Worm (Caenorhabditis elegans) whole organism, young adult: ENCODE measurements around the gene T28C6.8.

Source experiments
- F33H1.4 ChIP-seq: fragments of 200-800 bp; sonication (Bioruptor generic); IDR thresholded peaks from 2 replicates; pipeline ENCODE4 v1.3.6; 2022; ENCODE audit warnings: missing genetic modification reagents, missing genetic modification characterization, missing compliant biosample characterization
- K12H6.12 ChIP-seq: fragments of 200-800 bp; sonication (Bioruptor generic); optimal IDR thresholded peaks from 2 replicates; lab custom pipeline; 2018; ENCODE audit warnings: mild to moderate bottlenecking, missing genetic modification characterization, missing compliant biosample characterization
- ama-1 ChIP-seq, 3 experiments: fragments of 150-350 bp in 1 of 3; sonication (generic microtip) in 2 of 3; optimal IDR thresholded peaks; 2 replicates each; lab custom pipeline; 2014 to 2018; ENCODE audit warnings: missing biosample characterization in 2 of 3, missing genetic modification characterization in 2 of 3, missing genetic modification reagents in 2 of 3
- lin-35 ChIP-seq, 3 experiments: fragments of 150-350 bp in 2 of 3; sonication (generic microtip) in 1 of 3; optimal IDR thresholded peaks; 2 replicates each; lab custom pipeline; 2014 to 2018; ENCODE audit warnings: missing biosample characterization in 3 of 3, missing genetic modification characterization in 3 of 3, missing genetic modification reagents in 3 of 3

ce11 chrIV:8824145-8824833, 6.2 kb downstream of the T28C6.8 start, which contains the start of the genes col-117 and col-3:
- no peak for TF ChIP-seq lin-35 (GFP tag; optimal IDR thresholded peaks at IDR 0.05; lab: Kevin White, UChicago)
- TF ChIP-seq K12H6.12: no peak
- no peak for TF ChIP-seq F33H1.4 (GFP tag; lab: Robert Waterston, UW)
- no peak for TF ChIP-seq ama-1 (optimal IDR thresholded peaks at IDR 0.05; lab: Kevin White, UChicago)
- TF ChIP-seq ama-1 (GFP tag; optimal IDR thresholded peaks at IDR 0.05; lab: Kevin White, UChicago): no peak
